Worm (Caenorhabditis elegans): Measurements from ENCODE around the gene C06A1.6.

Gene C06A1.6

ce11 chrII:10545924-10546783 is 18.3 kb downstream of the C06A1.6 start:
- TF ChIP-seq R02D3.7 (tag; optimal IDR thresholded peaks at IDR 0.05) = no peak
- no peak for TF ChIP-seq dmd-6 (GFP tag; IDR thresholded peaks at IDR 0.05)
- no peak for TF ChIP-seq daf-12 (tag; optimal IDR thresholded peaks at IDR 0.05)
- no peak for TF ChIP-seq zip-11 (GFP tag; IDR thresholded peaks at IDR 0.05)
- no peak for TF ChIP-seq ZK337.2 (GFP tag; IDR thresholded peaks at IDR 0.05)
- no peak for TF ChIP-seq unc-62 (GFP tag; optimal IDR thresholded peaks at IDR 0.05 in 1 of 2)
- no peak for TF ChIP-seq unc-62 (tag; optimal IDR thresholded peaks at IDR 0.05)
- 0 out of 4 replicates have a peak, but pooled peaks of 1 of the 2 experiments have one; percentile 15 for TF ChIP-seq madf-5 (GFP tag; IDR thresholded peaks at IDR 0.05)
- TF ChIP-seq hmg-1.1 (GFP tag; IDR thresholded peaks at IDR 0.05) = no peak; the same call in none of the 2 replicates
- TF ChIP-seq mxl-2 (GFP tag; conservative IDR thresholded peaks at IDR 0.05) = no peak
- TF ChIP-seq zag-1 (tag; optimal IDR thresholded peaks at IDR 0.05) = no peak
- TF ChIP-seq nhr-111 (GFP tag; optimal IDR thresholded peaks at IDR 0.05) = no peak
- TF ChIP-seq mdl-1 (tag; optimal IDR thresholded peaks at IDR 0.05) = no peak
- TF ChIP-seq spr-1 (tag; optimal IDR thresholded peaks at IDR 0.05) = no peak
- TF ChIP-seq zfp-2 (tag; optimal IDR thresholded peaks at IDR 0.05) = no peak
- peak; percentile 25; the same call in 1 of the 2 replicates for TF ChIP-seq Y48G9A.11 (GFP tag; IDR thresholded peaks at IDR 0.05)
- no peak for TF ChIP-seq dpl-1 (GFP tag; optimal IDR thresholded peaks at IDR 0.05)
- 0 out of 2 replicates have a peak, but pooled peaks have one; percentile 18 for TF ChIP-seq lin-1 (GFP tag; IDR thresholded peaks at IDR 0.05)
- no peak for TF ChIP-seq ceh-32 (tag; optimal IDR thresholded peaks at IDR 0.05; ENCODE audit: poor library complexity)
- peak; percentile 62; the same call in 1 of the 2 replicates for TF ChIP-seq egl-43 (GFP tag; IDR thresholded peaks at IDR 0.05)
- TF ChIP-seq tra-1 (GFP tag; IDR thresholded peaks at IDR 0.05) = peak; percentile 41; the same call in 1 of the 2 replicates
- TF ChIP-seq Y5F2A.4 (GFP tag; optimal IDR thresholded peaks at IDR 0.05) = no peak
- TF ChIP-seq lin-38 (GFP tag; IDR thresholded peaks at IDR 0.05) = no peak; the same call in 1 of the 2 replicates
- TF ChIP-seq nhr-48 (tag; optimal IDR thresholded peaks at IDR 0.05) = no peak
- TF ChIP-seq nhr-237 (tag; optimal IDR thresholded peaks at IDR 0.05) = no peak
- no peak for TF ChIP-seq Y105C5A.15 (GFP tag; IDR thresholded peaks at IDR 0.05)
- TF ChIP-seq D1046.2 (GFP tag; IDR thresholded peaks at IDR 0.05) = no peak
- no peak for TF ChIP-seq F44E2.7 (GFP tag; IDR thresholded peaks at IDR 0.05)
- TF ChIP-seq ama-1 (optimal IDR thresholded peaks at IDR 0.05) = peak; percentile 28
- no peak for TF ChIP-seq nhr-76 (tag; optimal IDR thresholded peaks at IDR 0.05)
- TF ChIP-seq ZK546.5 (tag; optimal IDR thresholded peaks at IDR 0.05) = no peak
- no peak for TF ChIP-seq nhr-10 (tag; optimal IDR thresholded peaks at IDR 0.05)
- TF ChIP-seq nhr-11 (tag; optimal IDR thresholded peaks at IDR 0.05) = peak; percentile 46
- TF ChIP-seq dve-1 (tag; optimal IDR thresholded peaks at IDR 0.05; ENCODE audit: insufficient read depth) = no peak
- TF ChIP-seq lir-3 (tag; optimal IDR thresholded peaks at IDR 0.05) = no peak
- TF ChIP-seq snpc-4 (tag; optimal IDR thresholded peaks at IDR 0.05) = no peak
- TF ChIP-seq ceh-82 (tag; optimal IDR thresholded peaks at IDR 0.05) = no peak
- TF ChIP-seq lin-29 (GFP tag; IDR thresholded peaks at IDR 0.05) = no peak
- TF ChIP-seq gei-8 (GFP tag; optimal IDR thresholded peaks at IDR 0.05) = no peak
- TF ChIP-seq F37D6.2 (tag; optimal IDR thresholded peaks at IDR 0.05) = no peak
- no peak for TF ChIP-seq unc-130 (GFP tag; optimal IDR thresholded peaks at IDR 0.05)
- no peak for TF ChIP-seq vab-7 (GFP tag; IDR thresholded peaks at IDR 0.05)
- no peak for TF ChIP-seq nhr-28 (tag; optimal IDR thresholded peaks at IDR 0.05)
- no peak for TF ChIP-seq hlh-11 (tag; optimal IDR thresholded peaks at IDR 0.05)
- TF ChIP-seq Y75B8A.6 (GFP tag; IDR thresholded peaks at IDR 0.05) = peak; percentile 37; the same call in 1 of the 2 replicates
- TF ChIP-seq hlh-30 (tag; optimal IDR thresholded peaks at IDR 0.05; ENCODE audit: insufficient read depth) = peak; percentile 37
- no peak for TF ChIP-seq attf-4 (tag; optimal IDR thresholded peaks at IDR 0.05)
- no peak for TF ChIP-seq fos-1 (tag; optimal IDR thresholded peaks at IDR 0.05)
- no peak for TF ChIP-seq lsy-2 (tag; optimal IDR thresholded peaks at IDR 0.05)
- TF ChIP-seq ceh-44 (GFP tag; IDR thresholded peaks at IDR 0.05) = no peak
